Fruit fly (Drosophila melanogaster) whole organism, embryonic: Measurements from ENCODE around the gene unc-119.

Source experiments
- CG10274 ChIP-seq: fragments of 200-800 bp; sonication (Bioruptor generic); optimal IDR thresholded peaks from 3 replicates; lab custom pipeline; 2017; ENCODE audit warnings: missing biosample characterization, mild to moderate bottlenecking, missing genetic modification characterization
- CG10565 ChIP-seq: fragments of 200-800 bp; sonication (Bioruptor generic); optimal IDR thresholded peaks from 3 replicates; lab custom pipeline; 2016; ENCODE audit warnings: missing biosample characterization, mild to moderate bottlenecking, missing genetic modification characterization
- CG12071 ChIP-seq: fragments of 200-800 bp; sonication (Bioruptor generic); optimal IDR thresholded peaks from 3 replicates; lab custom pipeline; 2018; ENCODE audit warnings: missing biosample characterization, mild to moderate bottlenecking, missing genetic modification characterization
- CG12299 ChIP-seq: fragments of 200-800 bp; sonication (Bioruptor generic); optimal IDR thresholded peaks from 2 replicates; lab custom pipeline; 2018; ENCODE audit warnings: missing biosample characterization, mild to moderate bottlenecking, missing genetic modification characterization
- CG1233 ChIP-seq: fragments of 200-800 bp; sonication (Bioruptor generic); optimal IDR thresholded peaks from 4 replicates; lab custom pipeline; 2018; ENCODE audit warnings: missing biosample characterization, mild to moderate bottlenecking, missing genetic modification characterization
- CG12391 ChIP-seq: fragments of 200-800 bp; sonication (Bioruptor generic); optimal IDR thresholded peaks from 3 replicates; lab custom pipeline; 2018; ENCODE audit warnings: missing biosample characterization, mild to moderate bottlenecking, missing genetic modification characterization, moderate library complexity
- CG14667 ChIP-seq: fragments of 200-800 bp; sonication (Bioruptor generic); IDR thresholded peaks from 2 replicates; pipeline ENCODE4 v1.3.6; 2022; ENCODE audit warnings: missing biosample characterization, missing genetic modification characterization
- CG15601 ChIP-seq: fragments of 200-800 bp; sonication (Bioruptor generic); optimal IDR thresholded peaks from 3 replicates; lab custom pipeline; 2019; ENCODE audit warnings: missing biosample characterization, mild to moderate bottlenecking, missing genetic modification characterization, moderate library complexity
- CG17361 ChIP-seq: fragments of 200-800 bp; sonication (Bioruptor generic); IDR thresholded peaks from 3 replicates; pipeline ENCODE4 v1.3.6; 2022; ENCODE audit warnings: missing biosample characterization, missing genetic modification characterization
- CG30020 ChIP-seq: fragments of 200-800 bp; optimal IDR thresholded peaks from 2 replicates; lab custom pipeline; 2019; ENCODE audit warnings: missing biosample characterization, mild to moderate bottlenecking, missing genetic modification characterization, moderate library complexity
- CG4854 ChIP-seq: fragments of 200-800 bp; sonication (Bioruptor generic); optimal IDR thresholded peaks from 2 replicates; lab custom pipeline; 2016; ENCODE audit warnings: missing biosample characterization, missing genetic modification characterization, inconsistent platforms
- CG6765 ChIP-seq: fragments of 200-800 bp; sonication (Bioruptor generic); optimal IDR thresholded peaks from 3 replicates; lab custom pipeline; 2017; ENCODE audit warnings: missing biosample characterization, mild to moderate bottlenecking, missing genetic modification characterization
- CG7357 ChIP-seq: fragments of 200-800 bp; sonication (Bioruptor generic); IDR thresholded peaks from 3 replicates; pipeline ENCODE4 v1.3.6; 2022; ENCODE audit warnings: missing biosample characterization, missing genetic modification characterization
- CG8478 ChIP-seq: fragments of >200 bp; optimal IDR thresholded peaks from 2 replicates; lab custom pipeline; 2018
- Dad ChIP-seq: fragments of 200-800 bp; sonication (Bioruptor generic); optimal IDR thresholded peaks from 3 replicates; lab custom pipeline; 2016; ENCODE audit warnings: missing biosample characterization, missing genetic modification characterization
- Dip3 ChIP-seq: fragments of 200-800 bp; sonication (Bioruptor generic); optimal IDR thresholded peaks from 3 replicates; lab custom pipeline; 2016; ENCODE audit warnings: missing biosample characterization, missing genetic modification characterization
- Doc3 ChIP-seq: fragments of 200-800 bp; sonication (Bioruptor generic); IDR thresholded peaks from 3 replicates; pipeline ENCODE4 v1.3.6; 2022; ENCODE audit warnings: missing biosample characterization, missing genetic modification characterization; ENCODE audit not compliant: partially characterized antibody
- Fer3 ChIP-seq: fragments of 200-800 bp; sonication (Bioruptor generic); optimal IDR thresholded peaks from 2 replicates; lab custom pipeline; 2018; ENCODE audit warnings: missing biosample characterization, mild to moderate bottlenecking, missing genetic modification characterization, moderate library complexity
- HLH54F ChIP-seq: fragments of 200-800 bp; sonication (Bioruptor generic); optimal IDR thresholded peaks from 3 replicates; lab custom pipeline; 2016; ENCODE audit warnings: missing biosample characterization, missing genetic modification characterization
- Kr ChIP-seq: fragments of 200-800 bp; sonication (Bioruptor generic); optimal IDR thresholded peaks from 2 replicates; lab custom pipeline; 2017; ENCODE audit warnings: missing biosample characterization, mild to moderate bottlenecking, missing genetic modification characterization
- Lhr ChIP-seq: fragments of 200-800 bp; sonication (Bioruptor generic); optimal IDR thresholded peaks from 3 replicates; lab custom pipeline; 2017; ENCODE audit warnings: mild to moderate bottlenecking, missing biosample characterization, missing genetic modification reagents, missing genetic modification characterization
- Opbp ChIP-seq: fragments of 200-800 bp; sonication (Bioruptor generic); IDR thresholded peaks from 3 replicates; pipeline ENCODE4 v1.3.6; 2022; ENCODE audit warnings: missing biosample characterization, missing genetic modification characterization; ENCODE audit not compliant: partially characterized antibody
- Optix ChIP-seq: fragments of 200-800 bp; sonication (Bioruptor generic); IDR thresholded peaks from 3 replicates; pipeline ENCODE4 v1.3.6; 2022; ENCODE audit warnings: missing biosample characterization, missing genetic modification characterization
- Side ChIP-seq: fragments of 200-800 bp; sonication (Bioruptor generic); optimal IDR thresholded peaks from 2 replicates; lab custom pipeline; 2016; ENCODE audit warnings: missing biosample characterization, missing genetic modification characterization
- Six4 ChIP-seq: fragments of 200-800 bp; sonication (Bioruptor generic); optimal IDR thresholded peaks from 2 replicates; lab custom pipeline; 2016; ENCODE audit warnings: missing biosample characterization, missing genetic modification characterization
- Sry-β ChIP-seq: fragments of 200-800 bp; sonication (Bioruptor generic); optimal IDR thresholded peaks from 2 replicates; lab custom pipeline; 2018; ENCODE audit warnings: missing biosample characterization, mild to moderate bottlenecking, missing genetic modification characterization, moderate library complexity
- Usf ChIP-seq: fragments of 200-800 bp; sonication (Bioruptor generic); optimal IDR thresholded peaks from 2 replicates; lab custom pipeline; 2017; ENCODE audit warnings: missing genotype, missing biosample characterization, missing genetic modification characterization
- YL-1 ChIP-seq: fragments of 200-800 bp; sonication (Bioruptor generic); optimal IDR thresholded peaks from 3 replicates; lab custom pipeline; 2017; ENCODE audit warnings: missing biosample characterization, mild to moderate bottlenecking, missing genetic modification characterization
- abd-A ChIP-seq: fragments of 200-800 bp; sonication (Bioruptor generic); optimal IDR thresholded peaks from 3 replicates; lab custom pipeline; 2019; ENCODE audit warnings: missing biosample characterization, mild to moderate bottlenecking, missing genetic modification characterization, moderate library complexity
- ase ChIP-seq: fragments of 200-800 bp; sonication (Bioruptor generic); IDR thresholded peaks from 3 replicates; pipeline ENCODE4 v1.3.6; 2022; ENCODE audit warnings: missing biosample characterization, missing genetic modification characterization
- bab2 ChIP-seq: fragments of 200-800 bp; sonication (Bioruptor generic); optimal IDR thresholded peaks from 2 replicates; lab custom pipeline; 2016; ENCODE audit warnings: missing biosample characterization, missing genetic modification characterization
- bsh ChIP-seq, 2 experiments: fragments of 200-800 bp; sonication (Bioruptor generic); optimal IDR thresholded peaks; 2 replicates each; lab custom pipeline; 2017 to 2018; ENCODE audit warnings: mild to moderate bottlenecking in 2 of 2, missing biosample characterization in 2 of 2, missing genetic modification characterization in 2 of 2, moderate library complexity in 1 of 2
- caup ChIP-seq: fragments of 200-800 bp; sonication (Bioruptor generic); optimal IDR thresholded peaks from 3 replicates; lab custom pipeline; 2017; ENCODE audit warnings: missing biosample characterization, mild to moderate bottlenecking, missing genetic modification characterization, moderate library complexity; ENCODE audit not compliant: severe bottlenecking
- cg ChIP-seq: fragments of 200-800 bp; sonication (Bioruptor generic); optimal IDR thresholded peaks from 3 replicates; lab custom pipeline; 2019; ENCODE audit warnings: missing biosample characterization, mild to moderate bottlenecking, missing genetic modification characterization, moderate library complexity
- chn ChIP-seq: fragments of 200-800 bp; sonication (Bioruptor generic); optimal IDR thresholded peaks from 2 replicates; lab custom pipeline; 2016; ENCODE audit warnings: missing biosample characterization, missing genetic modification characterization
- ci ChIP-seq: fragments of 200-800 bp; sonication (Bioruptor generic); IDR thresholded peaks from 3 replicates; pipeline ENCODE4 v1.3.6; 2022; ENCODE audit warnings: missing biosample characterization, missing genetic modification characterization
- dmrt11E ChIP-seq: fragments of 200-800 bp; sonication (Bioruptor generic); optimal IDR thresholded peaks from 3 replicates; lab custom pipeline; 2018; ENCODE audit warnings: missing biosample characterization, mild to moderate bottlenecking, missing genetic modification characterization, moderate library complexity
- inv ChIP-seq: fragments of 200-800 bp; sonication (Bioruptor generic); IDR thresholded peaks from 2 replicates; pipeline ENCODE4 v1.3.6; 2022; ENCODE audit warnings: missing biosample characterization, missing genetic modification characterization; ENCODE audit not compliant: partially characterized antibody
- mld ChIP-seq: fragments of 200-800 bp; sonication (Bioruptor generic); IDR thresholded peaks from 3 replicates; pipeline ENCODE4 v1.3.6; 2022; ENCODE audit warnings: missing biosample characterization, missing genetic modification characterization; ENCODE audit not compliant: partially characterized antibody
- otp ChIP-seq: fragments of 200-800 bp; sonication (Bioruptor generic); IDR thresholded peaks from 3 replicates; pipeline ENCODE4, ENCODE4 v1.3.6; 2022; ENCODE audit warnings: missing biosample characterization, missing genetic modification characterization
- peb ChIP-seq: fragments of 200-800 bp; sonication (Bioruptor generic); IDR thresholded peaks from 2 replicates; pipeline ENCODE4 v1.3.6; 2022; ENCODE audit warnings: missing biosample characterization, missing genetic modification characterization
- pfk ChIP-seq: fragments of 200-800 bp; sonication (Bioruptor generic); optimal IDR thresholded peaks from 2 replicates; lab custom pipeline; 2018; ENCODE audit warnings: missing biosample characterization, mild to moderate bottlenecking, missing genetic modification characterization, moderate library complexity
- prd ChIP-seq, 3 experiments: fragments of >200 bp in 2 of 3; fragments of 200-800 bp in 1 of 3; sonication (Bioruptor generic) in 1 of 3; optimal IDR thresholded peaks in 2 of 3; IDR thresholded peaks in 1 of 3; 2 replicates in 2 of 3; 3 replicates in 1 of 3; pipeline versions ENCODE4 v1.3.6 to Lab custom; 2017 to 2022; ENCODE audit warnings: missing biosample characterization in 1 of 3, missing genetic modification characterization in 1 of 3
- sc ChIP-seq, 3 experiments: fragments of >200 bp in 2 of 3; fragments of 200-800 bp in 1 of 3; sonication (Bioruptor generic) in 1 of 3; optimal IDR thresholded peaks; 2 replicates in 2 of 3; 3 replicates in 1 of 3; lab custom pipeline; 2017; ENCODE audit warnings: mild to moderate bottlenecking in 1 of 3, missing biosample characterization in 1 of 3, missing genetic modification characterization in 1 of 3, missing genetic modification reagents in 1 of 3
- sd ChIP-seq: fragments of 200-800 bp; sonication (Bioruptor generic); optimal IDR thresholded peaks from 3 replicates; lab custom pipeline; 2018; ENCODE audit warnings: missing biosample characterization, mild to moderate bottlenecking, missing genetic modification characterization, moderate library complexity
- sens-2 ChIP-seq: fragments of 200-800 bp; sonication (Bioruptor generic); IDR thresholded peaks from 2 replicates; pipeline ENCODE4 v1.3.6; 2022; ENCODE audit warnings: missing biosample characterization, missing genetic modification characterization
- wor ChIP-seq: fragments of 200-800 bp; sonication (Bioruptor generic); IDR thresholded peaks from 2 replicates; pipeline ENCODE4 v1.3.6; 2022; ENCODE audit warnings: missing biosample characterization, missing genetic modification characterization
- z ChIP-seq: fragments of 200-800 bp; sonication (Bioruptor generic); IDR thresholded peaks from 3 replicates; pipeline ENCODE4 v1.3.6; 2022; ENCODE audit warnings: missing biosample characterization, missing genetic modification characterization

The unc-119 gene

dm6 chrX:7319053-7319702 lies 28.1 kb upstream of the unc-119 start (continued):
- no peak for TF ChIP-seq CG6765
- peak; percentile 27 for TF ChIP-seq CG10274 (GFP tag; lab: Kevin White, UChicago)
- TF ChIP-seq wor: peak; percentile 70
- no peak for TF ChIP-seq Kr (GFP tag; lab: Kevin White, UChicago)
- TF ChIP-seq prd (optimal IDR thresholded peaks at IDR 0.05; lab: Kevin White, UChicago): no peak
- TF ChIP-seq prd (GFP tag; IDR thresholded peaks at IDR 0.05; lab: Robert Waterston, UW): peak; percentile 76; the same call in 2 of the 3 replicates
- peak; percentile 75 for TF ChIP-seq Lhr (GFP tag; lab: Kevin White, UChicago)
- TF ChIP-seq CG1233 (GFP tag; lab: Kevin White, UChicago): peak; percentile 81
- TF ChIP-seq bab2: peak; percentile 38
- TF ChIP-seq pfk (GFP tag; lab: Kevin White, UChicago): no peak
- TF ChIP-seq peb (GFP tag; lab: Robert Waterston, UW): peak; percentile 54; the same call in 1 of the 2 replicates
- no peak for TF ChIP-seq ase (GFP tag; lab: Robert Waterston, UW)
- TF ChIP-seq Usf (GFP tag; lab: Kevin White, UChicago): peak; percentile 59
- TF ChIP-seq abd-A (tag; lab: Kevin White, UChicago): no peak
- TF ChIP-seq sd (tag; lab: Kevin White, UChicago): no peak
- no peak for TF ChIP-seq CG14667
- peak; percentile 42 for TF ChIP-seq Fer3
- no peak for TF ChIP-seq Doc3 (GFP tag; lab: Robert Waterston, UW)
- no peak for TF ChIP-seq inv (GFP tag; lab: Robert Waterston, UW)
- peak; percentile 91 for TF ChIP-seq CG12391 (tag; lab: Kevin White, UChicago)
- TF ChIP-seq YL-1 (GFP tag; lab: Kevin White, UChicago): no peak
- TF ChIP-seq Dip3: no peak
- TF ChIP-seq z (GFP tag; lab: Robert Waterston, UW): 0 out of 3 replicates have a peak, but pooled peaks have one; percentile 25
- peak; percentile 35 for TF ChIP-seq HLH54F (GFP tag; lab: Kevin White, UChicago)
- no peak for TF ChIP-seq CG10565 (GFP tag; lab: Kevin White, UChicago)
- peak; percentile 54; the same call in 2 of the 3 replicates for TF ChIP-seq CG7357 (GFP tag; lab: Robert Waterston, UW)
- peak; percentile 51 for TF ChIP-seq CG30020
- TF ChIP-seq ci: peak; percentile 74; the same call in 2 of the 3 replicates
- peak; percentile 44 for TF ChIP-seq Dad (GFP tag; lab: Kevin White, UChicago)
- TF ChIP-seq sens-2 (GFP tag; lab: Robert Waterston, UW): no peak
- TF ChIP-seq Sry-β (GFP tag; lab: Kevin White, UChicago): peak; percentile 92
- TF ChIP-seq bsh (GFP tag; optimal IDR thresholded peaks at IDR 0.05; lab: Kevin White, UChicago): peak; percentile 32 to 94
- no peak for TF ChIP-seq Opbp (GFP tag; lab: Robert Waterston, UW)
- TF ChIP-seq Side (GFP tag; lab: Kevin White, UChicago): peak; percentile 49
- TF ChIP-seq sc (optimal IDR thresholded peaks at IDR 0.05; lab: Kevin White, UChicago): no peak
- peak; percentile 76 for TF ChIP-seq sc (GFP tag; optimal IDR thresholded peaks at IDR 0.05; lab: Kevin White, UChicago)
- peak; percentile 4 for TF ChIP-seq cg (GFP tag; lab: Kevin White, UChicago)
- peak; percentile 90 for TF ChIP-seq CG17361 (GFP tag; lab: Robert Waterston, UW)
- TF ChIP-seq otp: 0 out of 3 replicates have a peak, but pooled peaks have one; percentile 41
- no peak for TF ChIP-seq CG12071
- TF ChIP-seq Six4 (GFP tag; lab: Kevin White, UChicago): peak; percentile 70
- no peak for TF ChIP-seq CG8478 (lab: Kevin White, UChicago)
- peak; percentile 31 for TF ChIP-seq CG12299 (tag; lab: Kevin White, UChicago)
- TF ChIP-seq CG4854: no peak
- TF ChIP-seq mld (GFP tag; lab: Robert Waterston, UW): no peak
- no peak for TF ChIP-seq caup
- peak; percentile 71 for TF ChIP-seq chn (GFP tag; lab: Kevin White, UChicago)
- no peak for TF ChIP-seq Optix (GFP tag; lab: Robert Waterston, UW)
- peak; percentile 86 for TF ChIP-seq CG15601 (tag; lab: Kevin White, UChicago)
- TF ChIP-seq dmrt11E: peak; percentile 97
